Fruit fly (Drosophila melanogaster): ENCODE results near the gene CG1677.

The CG1677 gene

dm6 chrX:7415027-7415426 lies 9.4 kb upstream of the CG1677 start (continued):
- TF ChIP-seq dmrt11E (tag; optimal IDR thresholded peaks at IDR 0.05) (peak; percentile 37), Lhr (GFP tag; optimal IDR thresholded peaks at IDR 0.05) (no peak), dimm (GFP tag; IDR thresholded peaks at IDR 0.05) (no peak), Eip74EF (GFP tag; optimal IDR thresholded peaks at IDR 0.05) (no peak), Ets65A (GFP tag) (peak; percentile 61), CG11695 (GFP tag; IDR thresholded peaks at IDR 0.05) (no peak), chn (GFP tag; optimal IDR thresholded peaks at IDR 0.05) (no peak), bsh (GFP tag; optimal IDR thresholded peaks at IDR 0.05) (no peak), tx (GFP tag; optimal IDR thresholded peaks at IDR 0.05) (no peak), Meics (GFP tag; optimal IDR thresholded peaks at IDR 0.05) (no peak), lab (GFP tag; optimal IDR thresholded peaks at IDR 0.05) (no peak), CG1233 (GFP tag; optimal IDR thresholded peaks at IDR 0.05) (no peak), Elba2 (GFP tag; optimal IDR thresholded peaks at IDR 0.05) (no peak), CG8388 (GFP tag; optimal IDR thresholded peaks at IDR 0.05) (no peak), ken (GFP tag; IDR thresholded peaks at IDR 0.05) (0 out of 3 replicates have a peak, but pooled peaks have one; percentile 4), oc (tag; optimal IDR thresholded peaks at IDR 0.05) (no peak), CG10209 (GFP tag; optimal IDR thresholded peaks at IDR 0.05) (no peak), Aef1 (GFP tag; IDR thresholded peaks at IDR 0.05) (no peak), Asciz (GFP tag; optimal IDR thresholded peaks at IDR 0.05) (no peak), CG6765 (GFP tag; optimal IDR thresholded peaks at IDR 0.05) (no peak), MTF-1 (GFP tag; optimal IDR thresholded peaks at IDR 0.05; ENCODE audit: borderline replicate concordance) (no peak), ind (GFP tag; optimal IDR thresholded peaks at IDR 0.05) (no peak), CG1647 (GFP tag; optimal IDR thresholded peaks at IDR 0.05) (no peak), CG14667 (GFP tag; IDR thresholded peaks at IDR 0.05) (no peak), fd96Cb (tag; optimal IDR thresholded peaks at IDR 0.05) (peak; percentile 17), dysf (GFP tag; IDR thresholded peaks at IDR 0.05) (no peak), CG5953 (GFP tag; IDR thresholded peaks at IDR 0.05) (no peak), CG17802 (tag; optimal IDR thresholded peaks at IDR 0.05) (no peak), al (GFP tag; IDR thresholded peaks at IDR 0.05) (no peak), Sry-β (GFP tag; optimal IDR thresholded peaks at IDR 0.05) (no peak), Dek (tag; optimal IDR thresholded peaks at IDR 0.05) (no peak), Pdp1 (GFP tag; optimal IDR thresholded peaks at IDR 0.05) (no peak), corto (GFP tag; optimal IDR thresholded peaks at IDR 0.05) (no peak), CG6254 (GFP tag; optimal IDR thresholded peaks at IDR 0.05) (no peak), CG12391 (tag; optimal IDR thresholded peaks at IDR 0.05) (peak; percentile 13), pnt (GFP tag; optimal IDR thresholded peaks at IDR 0.05) (peak; percentile 22), CG34376 (GFP tag; optimal IDR thresholded peaks at IDR 0.05) (no peak), CG3163 (GFP tag; optimal IDR thresholded peaks at IDR 0.05) (no peak), Dref (GFP tag; IDR thresholded peaks at IDR 0.05) (no peak), gt (GFP tag; IDR thresholded peaks at IDR 0.05) (no peak), org-1 (GFP tag; optimal IDR thresholded peaks at IDR 0.05) (no peak), sens (GFP tag) (peak; percentile 84), CG3407 (GFP tag; optimal IDR thresholded peaks at IDR 0.05) (no peak), Doc3 (GFP tag; IDR thresholded peaks at IDR 0.05; ENCODE audit: partially characterized antibody) (no peak), CG2129 (GFP tag; IDR thresholded peaks at IDR 0.05; ENCODE audit: partially characterized antibody) (no peak), ftz-f1 (GFP tag; optimal IDR thresholded peaks at IDR 0.05) (no peak), Doc2 (GFP tag; IDR thresholded peaks at IDR 0.05) (no peak), lmd (GFP tag; IDR thresholded peaks at IDR 0.05) (peak; percentile 8; the same call in 1 of the 2 replicates), az2 (GFP tag; optimal IDR thresholded peaks at IDR 0.05) (peak; percentile 15), Hey (tag; optimal IDR thresholded peaks at IDR 0.05) (no peak), Gug (GFP tag; IDR thresholded peaks at IDR 0.05) (no peak)

Measured in whole organism, embryonic.